Worm (Caenorhabditis elegans) whole organism, young adult: ENCODE measurements around the gene fbxa-36.
A peak's percentile ranks its signal among the peaks of the same experiment; 100 is the strongest.

Experiments used
- B0035.1 ChIP-seq: sonication (generic microtip); optimal IDR thresholded peaks from 2 replicates; lab custom pipeline; 2016; ENCODE audit warnings: missing genetic modification characterization, mild to moderate bottlenecking, missing compliant biosample characterization, missing genotype, missing genetic modification reagents
- B0336.3 ChIP-seq: fragments of 200-800 bp; sonication (Bioruptor generic); IDR thresholded peaks from 2 replicates; pipeline ENCODE4 v1.3.6; 2022; ENCODE audit warnings: missing genetic modification characterization, missing compliant biosample characterization
- F22D6.2 ChIP-seq: sonication (generic microtip); optimal IDR thresholded peaks from 2 replicates; lab custom pipeline; 2016; ENCODE audit warnings: mild to moderate bottlenecking, missing genetic modification characterization, missing compliant biosample characterization
- F52B5.7 ChIP-seq: sonication (generic microtip); optimal IDR thresholded peaks from 2 replicates; lab custom pipeline; 2016; ENCODE audit warnings: mild to moderate bottlenecking, missing genetic modification characterization, missing compliant biosample characterization
- K11D2.4 ChIP-seq: fragments of 200-800 bp; sonication (Bioruptor generic); IDR thresholded peaks from 2 replicates; pipeline ENCODE4 v1.3.6; 2022; ENCODE audit warnings: missing genetic modification reagents, missing genetic modification characterization, missing compliant biosample characterization
- T07F8.4 ChIP-seq: sonication (generic microtip); optimal IDR thresholded peaks from 2 replicates; lab custom pipeline; 2016; ENCODE audit warnings: mild to moderate bottlenecking, missing genetic modification characterization, moderate library complexity, missing compliant biosample characterization
- Y53G8AR.9 ChIP-seq: fragments of 200-800 bp; sonication (Bioruptor generic); conservative IDR thresholded peaks from 2 replicates; pipeline ENCODE4 v1.3.6; 2022; ENCODE audit warnings: missing genetic modification reagents, missing genetic modification characterization, missing compliant biosample characterization
- Y67H2A.10 ChIP-seq: fragments of 200-800 bp; sonication (Bioruptor generic); conservative IDR thresholded peaks from 2 replicates; pipeline ENCODE4 v1.3.6; 2022; ENCODE audit warnings: missing genetic modification reagents, missing genetic modification characterization, missing compliant biosample characterization
- athp-1 ChIP-seq: sonication (generic microtip); optimal IDR thresholded peaks from 2 replicates; lab custom pipeline; 2017; ENCODE audit warnings: mild to moderate bottlenecking, missing genetic modification characterization, missing compliant biosample characterization
- attf-3 ChIP-seq: fragments of 200-800 bp; sonication (Bioruptor generic); conservative IDR thresholded peaks from 2 replicates; pipeline ENCODE4 v1.3.6; 2022; ENCODE audit warnings: missing genetic modification reagents, missing genetic modification characterization, missing compliant biosample characterization
- cebp-1 ChIP-seq, 2 experiments: fragments of 200-800 bp in 1 of 2; sonication (Bioruptor generic) in 1 of 2; sonication (generic microtip) in 1 of 2; IDR thresholded peaks in 1 of 2; optimal IDR thresholded peaks in 1 of 2; 2 replicates each; pipeline versions ENCODE4 v1.3.6 to Lab custom; 2017 to 2022; ENCODE audit warnings: missing compliant biosample characterization in 2 of 2, missing genetic modification characterization in 2 of 2, mild to moderate bottlenecking in 1 of 2, missing genetic modification reagents in 1 of 2, moderate library complexity in 1 of 2
- cebp-2 ChIP-seq: fragments of 200-800 bp; sonication (Bioruptor generic); IDR thresholded peaks from 2 replicates; pipeline ENCODE4 v1.3.6; 2022; ENCODE audit warnings: missing genetic modification characterization, missing compliant biosample characterization
- die-1 ChIP-seq: sonication (generic microtip); optimal IDR thresholded peaks from 2 replicates; lab custom pipeline; 2016; ENCODE audit warnings: missing genotype, mild to moderate bottlenecking, missing genetic modification characterization, missing compliant biosample characterization
- dpl-1 ChIP-seq: fragments of 150-350 bp; optimal IDR thresholded peaks from 2 replicates; lab custom pipeline; 2014; ENCODE audit warnings: missing biosample characterization, missing genetic modification reagents, missing genetic modification characterization
- efl-1 ChIP-seq: fragments of 150-350 bp; optimal IDR thresholded peaks from 2 replicates; lab custom pipeline; 2014; ENCODE audit warnings: missing biosample characterization, missing genetic modification reagents, missing genetic modification characterization
- him-1 ChIP-seq: sonication (generic microtip); optimal IDR thresholded peaks from 2 replicates; lab custom pipeline; 2016; ENCODE audit warnings: missing genotype, missing genetic modification reagents, missing genetic modification characterization, missing compliant biosample characterization
- hlh-12 ChIP-seq: sonication (generic microtip); optimal IDR thresholded peaks from 2 replicates; lab custom pipeline; 2016; ENCODE audit warnings: missing genetic modification characterization, missing compliant biosample characterization
- hrde-1 ChIP-seq: sonication (generic microtip); optimal IDR thresholded peaks from 2 replicates; lab custom pipeline; 2016; ENCODE audit warnings: missing genetic modification characterization, mild to moderate bottlenecking, missing compliant biosample characterization, moderate library complexity, missing genotype, missing genetic modification reagents, borderline replicate concordance
- lsy-27 ChIP-seq: sonication (generic microtip); optimal IDR thresholded peaks from 2 replicates; lab custom pipeline; 2017; ENCODE audit warnings: missing genetic modification characterization, mild to moderate bottlenecking, missing compliant biosample characterization, antibody characterized with exemption, missing genotype, borderline replicate concordance; ENCODE audit not compliant: insufficient read depth
- madf-6 ChIP-seq: fragments of 200-800 bp; sonication (Bioruptor generic); IDR thresholded peaks from 2 replicates; pipeline ENCODE4 v1.3.6; 2022; ENCODE audit warnings: missing genetic modification reagents, missing genetic modification characterization, missing compliant biosample characterization
- mcd-1 ChIP-seq: fragments of 200-800 bp; sonication (Bioruptor generic); IDR thresholded peaks from 2 replicates; pipeline ENCODE4 v1.3.6; 2022; ENCODE audit warnings: missing genetic modification reagents, missing genetic modification characterization, missing compliant biosample characterization
- nfya-1 ChIP-seq: sonication (generic microtip); optimal IDR thresholded peaks from 2 replicates; lab custom pipeline; 2017; ENCODE audit warnings: antibody characterized with exemption, missing compliant biosample characterization, missing genetic modification characterization, borderline replicate concordance; ENCODE audit not compliant: insufficient read depth
- nfyb-1 ChIP-seq: fragments of 200-800 bp; sonication (Bioruptor generic); IDR thresholded peaks from 2 replicates; pipeline ENCODE4 v1.3.6; 2022; ENCODE audit warnings: missing genetic modification reagents, missing genetic modification characterization, missing compliant biosample characterization
- nhr-80 ChIP-seq: sonication (generic microtip); optimal IDR thresholded peaks from 2 replicates; lab custom pipeline; 2016; ENCODE audit warnings: missing genetic modification characterization, missing compliant biosample characterization
- nhr-90 ChIP-seq: sonication (generic microtip); optimal IDR thresholded peaks from 2 replicates; lab custom pipeline; 2016; ENCODE audit warnings: missing genotype, mild to moderate bottlenecking, missing genetic modification characterization, missing compliant biosample characterization
- pbrm-1 ChIP-seq: fragments of 200-800 bp; sonication (Bioruptor generic); IDR thresholded peaks from 2 replicates; pipeline ENCODE4 v1.3.6; 2022; ENCODE audit warnings: missing genetic modification reagents, missing genetic modification characterization, missing compliant biosample characterization
- pha-4 ChIP-seq: fragments of 150-350 bp; sonication (generic microtip); optimal IDR thresholded peaks from 2 replicates; lab custom pipeline; 2014; ENCODE audit warnings: missing biosample characterization, missing genetic modification reagents, missing genetic modification characterization
- rpc-1 ChIP-seq, 2 experiments: fragments of 150-350 bp in 1 of 2; sonication (generic microtip) in 1 of 2; optimal IDR thresholded peaks; 2 replicates each; lab custom pipeline; 2014 to 2018; ENCODE audit warnings: missing biosample characterization in 1 of 2, missing genetic modification characterization in 1 of 2, missing genetic modification reagents in 1 of 2, missing genotype in 1 of 2
- sdz-38 ChIP-seq: sonication (generic microtip); optimal IDR thresholded peaks from 2 replicates; lab custom pipeline; 2016; ENCODE audit warnings: missing genotype, missing genetic modification characterization, missing compliant biosample characterization
- snpc-1.1 ChIP-seq: sonication (generic microtip); optimal IDR thresholded peaks from 2 replicates; lab custom pipeline; 2017; ENCODE audit warnings: missing genetic modification characterization, mild to moderate bottlenecking, missing compliant biosample characterization, antibody characterized with exemption, moderate library complexity, missing genotype, missing genetic modification reagents; ENCODE audit not compliant: insufficient read depth
- somi-1 ChIP-seq: fragments of 200-800 bp; sonication (Bioruptor generic); optimal IDR thresholded peaks from 2 replicates; lab custom pipeline; 2018; ENCODE audit warnings: mild to moderate bottlenecking, missing genetic modification characterization, missing compliant biosample characterization
- tlf-1 ChIP-seq: fragments of 200-800 bp; sonication (Bioruptor generic); optimal IDR thresholded peaks from 2 replicates; lab custom pipeline; 2018; ENCODE audit warnings: mild to moderate bottlenecking, missing genetic modification characterization, missing compliant biosample characterization
- unc-62 ChIP-seq: fragments of 150-350 bp; optimal IDR thresholded peaks from 2 replicates; lab custom pipeline; 2014; ENCODE audit warnings: missing biosample characterization, missing genetic modification reagents, missing genetic modification characterization
- xnd-1 ChIP-seq: sonication (generic microtip); optimal IDR thresholded peaks from 2 replicates; lab custom pipeline; 2016; ENCODE audit warnings: missing genotype, missing genetic modification reagents, missing genetic modification characterization, missing compliant biosample characterization
- zfh-2 ChIP-seq: fragments of 200-800 bp; sonication (Bioruptor generic); conservative IDR thresholded peaks from 2 replicates; pipeline ENCODE4 v1.3.6; 2022; ENCODE audit warnings: missing genetic modification reagents, missing genetic modification characterization, missing compliant biosample characterization
- ztf-26 ChIP-seq: sonication (generic microtip); optimal IDR thresholded peaks from 2 replicates; lab custom pipeline; 2017; ENCODE audit warnings: missing genetic modification characterization, missing compliant biosample characterization
- ztf-28 ChIP-seq: fragments of 200-800 bp; sonication (Bioruptor generic); IDR thresholded peaks from 2 replicates; pipeline ENCODE4 v1.3.6; 2022; ENCODE audit warnings: missing genetic modification reagents, missing genetic modification characterization, missing compliant biosample characterization
- ztf-6 ChIP-seq: fragments of 200-800 bp; sonication (Bioruptor generic); IDR thresholded peaks from 2 replicates; pipeline ENCODE4 v1.3.6; 2022; ENCODE audit warnings: missing genetic modification reagents, missing genetic modification characterization, missing compliant biosample characterization

fbxa-36 gene

DNA sequence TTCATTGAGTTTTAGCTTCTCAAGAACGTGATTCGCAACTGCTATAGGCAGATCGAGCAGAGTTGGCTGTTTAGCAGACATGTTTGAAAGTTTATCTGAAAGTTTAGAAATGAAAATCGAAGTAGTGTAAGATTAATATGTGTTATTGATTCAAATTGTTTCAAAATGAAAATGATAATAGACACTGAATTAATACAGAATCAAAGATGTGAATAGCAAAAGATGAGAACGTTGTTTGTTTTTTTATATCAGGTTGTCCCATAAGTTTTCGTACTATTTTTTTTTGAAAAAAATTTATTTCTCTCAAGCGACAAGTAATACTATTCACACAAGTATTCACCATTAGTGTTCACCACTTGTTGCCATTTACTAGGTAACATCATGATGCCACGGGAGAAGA is at the start of gene fbxa-36:
Gene fbxa-36, minus strand, starts transcription at position 101 of the 400 bp plus-strand sequence.
- TF ChIP-seq snpc-1.1 (tag; lab: Kevin White, UChicago), result no peak
- no peak for TF ChIP-seq Y67H2A.10 (GFP tag; lab: Robert Waterston, UW)
- no peak for TF ChIP-seq somi-1 (GFP tag; lab: Kevin White, UChicago)

DNA sequence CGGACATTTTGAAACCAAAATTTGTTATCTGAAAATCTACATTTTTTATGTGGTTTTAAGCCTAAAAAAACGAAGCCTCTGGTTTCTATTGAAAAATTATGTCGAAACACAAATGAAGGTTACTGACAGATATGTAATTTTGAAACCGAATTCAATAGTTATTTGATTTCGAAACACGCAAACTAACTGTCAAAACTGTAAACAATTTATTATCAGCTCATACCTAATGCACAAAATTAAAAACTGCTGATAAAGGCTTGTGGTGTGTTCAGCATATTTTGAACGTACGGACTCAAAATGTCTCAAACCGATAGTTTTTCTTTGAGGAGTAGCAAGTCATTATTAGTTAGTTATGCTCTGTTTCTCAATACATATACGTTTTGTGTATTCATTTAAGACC is 49.5 kb upstream of the fbxa-36 start, which contains the start of gene fbxa-26:
Gene fbxa-26, minus strand, starts transcription at position 35 of the 400 bp plus-strand sequence.
- no peak for TF ChIP-seq efl-1 (GFP tag; lab: Kevin White, UChicago)
- peak; percentile 0 for TF ChIP-seq unc-62 (GFP tag; lab: Kevin White, UChicago)
- peak; percentile 55; the same call in 1 of the 2 replicates for TF ChIP-seq cebp-1 (GFP tag; IDR thresholded peaks at IDR 0.05; lab: Robert Waterston, UW)
- TF ChIP-seq cebp-1 (tag; optimal IDR thresholded peaks at IDR 0.05; lab: Kevin White, UChicago), result peak; percentile 70
- peak; percentile 55 for TF ChIP-seq nhr-80 (tag; lab: Kevin White, UChicago)
- TF ChIP-seq Y53G8AR.9 (GFP tag; lab: Robert Waterston, UW), result no peak

DNA sequence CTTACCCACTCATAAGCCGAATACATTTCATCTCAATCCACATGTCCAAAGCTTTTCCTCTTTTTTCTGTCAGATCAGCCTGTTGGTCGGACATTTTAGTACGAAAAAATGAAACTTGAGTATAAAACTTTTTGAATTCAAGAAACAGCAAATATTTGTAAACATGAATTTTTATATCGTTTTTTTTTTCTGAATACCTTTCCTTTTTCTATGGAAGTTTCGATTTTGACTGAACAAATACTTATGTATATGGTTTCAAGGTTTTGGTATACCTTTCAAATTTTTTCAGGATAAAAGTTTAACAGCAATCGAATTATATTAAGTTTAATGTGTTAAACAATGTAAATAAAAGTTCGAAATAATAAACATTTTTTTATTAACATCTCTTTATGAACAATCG is 47.2 kb upstream of the fbxa-36 start, which contains the start of gene fbxa-5:
Gene fbxa-5, minus strand, starts transcription at position 101 of the 400 bp plus-strand sequence.
- TF ChIP-seq nfya-1 (tag; lab: Kevin White, UChicago) (no peak), hrde-1 (tag; lab: Kevin White, UChicago) (no peak), die-1 (no peak), F52B5.7 (no peak), tlf-1 (GFP tag; lab: Kevin White, UChicago) (no peak), nhr-90 (tag; lab: Kevin White, UChicago) (no peak), pha-4 (tag; lab: Kevin White, UChicago) (no peak), mcd-1 (GFP tag; lab: Robert Waterston, UW) (no peak), lsy-27 (no peak), sdz-38 (tag; lab: Kevin White, UChicago) (no peak), athp-1 (tag; lab: Kevin White, UChicago) (no peak), attf-3 (GFP tag; lab: Robert Waterston, UW) (no peak), T07F8.4 (no peak), rpc-1 (optimal IDR thresholded peaks at IDR 0.05; lab: Kevin White, UChicago) (no peak), rpc-1 (tag; optimal IDR thresholded peaks at IDR 0.05; lab: Kevin White, UChicago) (no peak), cebp-2 (GFP tag; lab: Robert Waterston, UW) (no peak), F22D6.2 (tag; lab: Kevin White, UChicago) (no peak), hlh-12 (no peak), B0336.3 (GFP tag; lab: Robert Waterston, UW) (no peak)

DNA sequence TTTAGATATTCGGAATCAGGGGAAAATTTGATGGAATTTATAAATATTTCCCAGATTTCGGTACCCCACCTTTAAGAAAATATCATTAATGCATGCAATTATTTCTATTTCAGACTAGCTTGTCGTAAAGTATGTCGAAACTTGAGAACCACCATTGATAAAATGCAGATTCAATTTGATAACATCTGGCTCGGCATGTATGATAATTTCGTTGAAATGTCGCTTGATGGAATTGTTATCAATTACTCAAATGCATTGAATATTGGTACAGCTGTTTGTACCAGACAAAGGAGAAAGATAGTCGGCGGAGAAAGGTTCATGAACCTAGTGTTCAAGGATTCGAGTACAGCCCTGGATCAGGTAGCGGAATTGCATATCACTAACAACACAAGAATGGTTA is 38.9 kb upstream of the fbxa-36 start, which contains the start of gene Y82E9BL.19:
Gene Y82E9BL.19, plus strand, starts transcription at position 123 of the 400 bp plus-strand sequence.
- TF ChIP-seq pbrm-1 (GFP tag; lab: Robert Waterston, UW) (0 out of 2 replicates have a peak, but pooled peaks have one; percentile 8), K11D2.4 (no peak), nhr-80 (tag; lab: Kevin White, UChicago) (peak; percentile 59)
- TF ChIP-seq, all 124 proteins: peak for 2

DNA sequence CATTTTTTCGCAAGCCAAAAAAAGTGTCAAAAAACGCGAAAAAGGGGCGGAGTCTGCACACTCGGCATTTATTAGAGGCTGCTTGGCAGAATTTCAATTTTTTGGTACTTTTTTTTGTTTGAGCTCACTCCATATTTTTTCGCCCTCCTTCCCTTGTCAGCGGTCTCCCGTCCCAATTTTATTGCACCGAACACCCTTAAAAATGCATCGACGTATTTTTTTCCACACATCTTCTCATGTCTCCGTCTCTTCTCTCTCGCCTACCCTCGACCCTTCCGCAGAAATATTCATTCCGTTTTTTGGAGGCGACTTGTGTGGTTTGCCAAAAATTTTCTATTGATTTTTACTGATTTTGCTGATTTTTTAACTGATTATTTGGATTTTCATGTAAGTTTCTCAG is 33.5 kb upstream of the fbxa-36 start, which contains the start of gene Y82E9BL.18:
Gene Y82E9BL.18, plus strand, starts transcription at position 301 of the 400 bp plus-strand sequence.
- TF ChIP-seq him-1 (no peak), K11D2.4 (no peak), ztf-26 (no peak), madf-6 (GFP tag; lab: Robert Waterston, UW) (no peak), zfh-2 (no peak), rpc-1 (optimal IDR thresholded peaks at IDR 0.05; lab: Kevin White, UChicago) (no peak), rpc-1 (tag; optimal IDR thresholded peaks at IDR 0.05; lab: Kevin White, UChicago) (no peak), dpl-1 (GFP tag; lab: Kevin White, UChicago) (no peak), nhr-90 (tag; lab: Kevin White, UChicago) (no peak), ztf-6 (GFP tag; lab: Robert Waterston, UW) (no peak), xnd-1 (tag; lab: Kevin White, UChicago) (no peak), ztf-28 (GFP tag; lab: Robert Waterston, UW) (no peak), B0035.1 (tag; lab: Kevin White, UChicago) (no peak), nfyb-1 (GFP tag; lab: Robert Waterston, UW) (no peak)
